Worm (Caenorhabditis elegans) whole organism, mixed stage, embryonic: Measurements from ENCODE around the gene B0252.5.

Source experiments
- M03D4.4 ChIP-seq: sonication (generic microtip); optimal IDR thresholded peaks from 2 replicates; lab custom pipeline; 2017; ENCODE audit warnings: mild to moderate bottlenecking, missing genetic modification characterization, missing compliant biosample characterization
- nhr-76 ChIP-seq: sonication (generic microtip); optimal IDR thresholded peaks from 2 replicates; lab custom pipeline; 2017; ENCODE audit warnings: missing biosample characterization, missing genetic modification characterization
- snpc-4 ChIP-seq: fragments of 150-350 bp; optimal IDR thresholded peaks from 2 replicates; lab custom pipeline; 2014; ENCODE audit warnings: missing biosample characterization, missing genetic modification characterization
- unc-39 ChIP-seq: fragments of 150-350 bp; optimal IDR thresholded peaks from 2 replicates; lab custom pipeline; 2014; ENCODE audit warnings: missing biosample characterization, missing genetic modification characterization
- ztf-11 ChIP-seq: fragments of 150-350 bp; optimal IDR thresholded peaks from 2 replicates; lab custom pipeline; 2014; ENCODE audit warnings: missing biosample characterization, missing genetic modification characterization

- TF ChIP-seq M03D4.4: no peak
- TF ChIP-seq ztf-11 (tag; lab: Kevin White, UChicago): no peak
- no peak for TF ChIP-seq unc-39 (tag; lab: Kevin White, UChicago)
- no peak for TF ChIP-seq snpc-4 (tag; lab: Kevin White, UChicago)
- no peak for TF ChIP-seq nhr-76 (tag; lab: Kevin White, UChicago)
Observed at ce11 chrII:6887319-6888005, 31.2 kb downstream of the B0252.5 start, which contains the start of gene pmp-2.
